Fruit fly (Drosophila melanogaster) whole organism, embryonic: ENCODE data around the gene Pink1.

Experiments
- ATbp ChIP-seq: fragments of 200-800 bp; sonication (Bioruptor generic); optimal IDR thresholded peaks from 2 replicates; lab custom pipeline; 2017; ENCODE audit warnings: missing biosample characterization, mild to moderate bottlenecking, missing genetic modification characterization, missing genetic modification reagents
- Asciz ChIP-seq: fragments of 200-800 bp; sonication (Bioruptor generic); optimal IDR thresholded peaks from 2 replicates; lab custom pipeline; 2017; ENCODE audit warnings: missing biosample characterization, mild to moderate bottlenecking, missing genetic modification characterization, missing genetic modification reagents
- Blimp-1 ChIP-seq: fragments of 200-800 bp; sonication (Bioruptor generic); optimal IDR thresholded peaks from 3 replicates; lab custom pipeline; 2018; ENCODE audit warnings: missing biosample characterization, missing genetic modification characterization, mild to moderate bottlenecking, moderate library complexity, missing genetic modification reagents
- CG10267 ChIP-seq: fragments of 200-800 bp; sonication (Bioruptor generic); optimal IDR thresholded peaks from 2 replicates; lab custom pipeline; 2018; ENCODE audit warnings: missing biosample characterization, mild to moderate bottlenecking, missing genetic modification characterization, moderate library complexity
- CG11504 ChIP-seq: fragments of 200-800 bp; sonication (Bioruptor generic); optimal IDR thresholded peaks from 3 replicates; lab custom pipeline; 2019; ENCODE audit warnings: missing biosample characterization, mild to moderate bottlenecking, missing genetic modification characterization, moderate library complexity
- CG11723 ChIP-seq: fragments of 200-800 bp; sonication (Bioruptor generic); optimal IDR thresholded peaks from 2 replicates; lab custom pipeline; 2017; ENCODE audit warnings: missing biosample characterization, mild to moderate bottlenecking, missing genetic modification characterization
- CG12659 ChIP-seq: fragments of 200-800 bp; sonication (Bioruptor generic); optimal IDR thresholded peaks from 3 replicates; lab custom pipeline; 2017; ENCODE audit warnings: mild to moderate bottlenecking, missing biosample characterization, missing genetic modification reagents, missing genetic modification characterization
- CG14667 ChIP-seq: fragments of 200-800 bp; sonication (Bioruptor generic); IDR thresholded peaks from 2 replicates; pipeline ENCODE4 v1.3.6; 2022; ENCODE audit warnings: missing biosample characterization, missing genetic modification characterization
- CG1603 ChIP-seq: fragments of 200-800 bp; sonication (Bioruptor generic); optimal IDR thresholded peaks from 2 replicates; lab custom pipeline; 2019; ENCODE audit warnings: missing biosample characterization, mild to moderate bottlenecking, missing genetic modification characterization, moderate library complexity
- CG16813 ChIP-seq: fragments of 200-800 bp; sonication (Bioruptor generic); IDR thresholded peaks from 3 replicates; pipeline ENCODE4 v1.3.6; 2022; ENCODE audit warnings: missing biosample characterization, missing genetic modification characterization; ENCODE audit not compliant: partially characterized antibody
- CG17385 ChIP-seq: fragments of 200-800 bp; sonication (Bioruptor generic); optimal IDR thresholded peaks from 3 replicates; lab custom pipeline; 2018; ENCODE audit warnings: missing biosample characterization, mild to moderate bottlenecking, missing genetic modification characterization
- CG18619 ChIP-seq: fragments of 200-800 bp; sonication (Bioruptor generic); optimal IDR thresholded peaks from 3 replicates; lab custom pipeline; 2017; ENCODE audit warnings: missing biosample characterization, mild to moderate bottlenecking, missing genetic modification characterization
- CG2120 ChIP-seq: fragments of 200-800 bp; sonication (Bioruptor generic); optimal IDR thresholded peaks from 3 replicates; lab custom pipeline; 2016; ENCODE audit warnings: missing biosample characterization, missing genetic modification characterization
- CG31365 ChIP-seq: fragments of 200-800 bp; sonication (Bioruptor generic); optimal IDR thresholded peaks from 2 replicates; lab custom pipeline; 2018; ENCODE audit warnings: missing biosample characterization, mild to moderate bottlenecking, missing genetic modification characterization
- CG34376 ChIP-seq: fragments of 200-800 bp; sonication (Bioruptor generic); optimal IDR thresholded peaks from 2 replicates; lab custom pipeline; 2018; ENCODE audit warnings: missing biosample characterization, mild to moderate bottlenecking, missing genetic modification characterization
- CG7839 ChIP-seq: fragments of 200-800 bp; sonication (Bioruptor generic); optimal IDR thresholded peaks from 3 replicates; lab custom pipeline; 2018; ENCODE audit warnings: missing biosample characterization, mild to moderate bottlenecking, missing genetic modification characterization, moderate library complexity
- CG9437 ChIP-seq: fragments of 200-800 bp; sonication (Bioruptor generic); optimal IDR thresholded peaks from 2 replicates; lab custom pipeline; 2018; ENCODE audit warnings: missing biosample characterization, mild to moderate bottlenecking, missing genetic modification characterization
- D ChIP-seq, 2 experiments: fragments of 200-800 bp in 1 of 2; fragments of >200 bp in 1 of 2; sonication (Bioruptor generic) in 1 of 2; optimal IDR thresholded peaks; 2 replicates in 1 of 2; 3 replicates in 1 of 2; lab custom pipeline; 2017; ENCODE audit warnings: mild to moderate bottlenecking in 1 of 2, missing biosample characterization in 1 of 2, missing genetic modification characterization in 1 of 2, missing genetic modification reagents in 1 of 2
- HHEX ChIP-seq: fragments of 200-800 bp; sonication (Bioruptor generic); optimal IDR thresholded peaks from 3 replicates; lab custom pipeline; 2017; ENCODE audit warnings: missing biosample characterization, mild to moderate bottlenecking, missing genetic modification characterization, missing genetic modification reagents
- Kr ChIP-seq: fragments of 200-800 bp; sonication (Bioruptor generic); optimal IDR thresholded peaks from 2 replicates; lab custom pipeline; 2017; ENCODE audit warnings: missing biosample characterization, mild to moderate bottlenecking, missing genetic modification characterization
- Meics ChIP-seq: fragments of 200-800 bp; sonication (Bioruptor generic); optimal IDR thresholded peaks from 2 replicates; lab custom pipeline; 2017; ENCODE audit warnings: missing biosample characterization, mild to moderate bottlenecking, missing genetic modification characterization
- Nf-YB ChIP-seq: fragments of 200-800 bp; sonication (Bioruptor generic); optimal IDR thresholded peaks from 3 replicates; lab custom pipeline; 2019; ENCODE audit warnings: missing biosample characterization, mild to moderate bottlenecking, missing genetic modification characterization, moderate library complexity
- Nf-YC ChIP-seq: fragments of 200-800 bp; optimal IDR thresholded peaks from 3 replicates; lab custom pipeline; 2019; ENCODE audit warnings: missing biosample characterization, mild to moderate bottlenecking, missing genetic modification characterization, moderate library complexity
- Pdp1 ChIP-seq, 2 experiments: fragments of 200-800 bp; sonication (Bioruptor generic); optimal IDR thresholded peaks; 3 replicates each; lab custom pipeline; 2016; ENCODE audit warnings: missing biosample characterization in 2 of 2, missing genetic modification characterization in 2 of 2, mild to moderate bottlenecking in 1 of 2, moderate library complexity in 1 of 2
- Taf1 ChIP-seq: fragments of 200-800 bp; sonication (Bioruptor generic); IDR thresholded peaks from 2 replicates; pipeline ENCODE4 v1.3.6; 2022; ENCODE audit warnings: missing biosample characterization, missing genetic modification characterization
- Usf ChIP-seq: fragments of 200-800 bp; sonication (Bioruptor generic); optimal IDR thresholded peaks from 2 replicates; lab custom pipeline; 2017; ENCODE audit warnings: missing genotype, missing biosample characterization, missing genetic modification characterization
- ash1 ChIP-seq: fragments of 200-800 bp; sonication (Bioruptor generic); optimal IDR thresholded peaks from 2 replicates; lab custom pipeline; 2018; ENCODE audit warnings: missing biosample characterization, mild to moderate bottlenecking, missing genetic modification characterization
- btn ChIP-seq: fragments of 200-800 bp; sonication (Bioruptor generic); optimal IDR thresholded peaks from 2 replicates; lab custom pipeline; 2016; ENCODE audit warnings: missing biosample characterization, missing genetic modification characterization
- ci ChIP-seq: fragments of 200-800 bp; sonication (Bioruptor generic); IDR thresholded peaks from 3 replicates; pipeline ENCODE4 v1.3.6; 2022; ENCODE audit warnings: missing biosample characterization, missing genetic modification characterization
- dimm ChIP-seq: fragments of 200-800 bp; sonication (Bioruptor generic); IDR thresholded peaks from 2 replicates; pipeline ENCODE4 v1.3.6; 2022; ENCODE audit warnings: missing biosample characterization, missing genetic modification characterization
- emc ChIP-seq: fragments of 200-800 bp; sonication (Bioruptor generic); optimal IDR thresholded peaks from 2 replicates; lab custom pipeline; 2016; ENCODE audit warnings: missing biosample characterization, missing genetic modification characterization
- exex ChIP-seq: fragments of 200-800 bp; sonication (Bioruptor generic); optimal IDR thresholded peaks from 4 replicates; lab custom pipeline; 2018; ENCODE audit warnings: missing biosample characterization, mild to moderate bottlenecking, missing genetic modification characterization, moderate library complexity
- fd96Cb ChIP-seq: fragments of 200-800 bp; sonication (Bioruptor generic); optimal IDR thresholded peaks from 2 replicates; lab custom pipeline; 2018; ENCODE audit warnings: missing biosample characterization, mild to moderate bottlenecking, missing genetic modification characterization, moderate library complexity
- grn ChIP-seq: fragments of 200-800 bp; sonication (Bioruptor generic); optimal IDR thresholded peaks from 3 replicates; lab custom pipeline; 2017; ENCODE audit warnings: missing biosample characterization, missing genetic modification characterization
- ind ChIP-seq: fragments of 200-800 bp; sonication (Bioruptor generic); optimal IDR thresholded peaks from 3 replicates; lab custom pipeline; 2016; ENCODE audit warnings: missing biosample characterization, missing genetic modification characterization
- kay ChIP-seq: fragments of 200-800 bp; sonication (Bioruptor generic); optimal IDR thresholded peaks from 2 replicates; lab custom pipeline; 2016; ENCODE audit warnings: missing biosample characterization, missing genetic modification characterization
- ken ChIP-seq: fragments of 200-800 bp; sonication (Bioruptor generic); IDR thresholded peaks from 3 replicates; pipeline ENCODE4 v1.3.6; 2022; ENCODE audit warnings: missing biosample characterization, missing genetic modification characterization
- phol ChIP-seq: fragments of 200-800 bp; sonication (Bioruptor generic); optimal IDR thresholded peaks from 3 replicates; lab custom pipeline; 2018; ENCODE audit warnings: missing biosample characterization, mild to moderate bottlenecking, missing genetic modification characterization, moderate library complexity
- prd ChIP-seq, 3 experiments: fragments of >200 bp in 2 of 3; fragments of 200-800 bp in 1 of 3; sonication (Bioruptor generic) in 1 of 3; optimal IDR thresholded peaks in 2 of 3; IDR thresholded peaks in 1 of 3; 2 replicates in 2 of 3; 3 replicates in 1 of 3; pipeline versions ENCODE4 v1.3.6 to Lab custom; 2017 to 2022; ENCODE audit warnings: missing biosample characterization in 1 of 3, missing genetic modification characterization in 1 of 3
- pzg ChIP-seq: fragments of 200-800 bp; sonication (Bioruptor generic); optimal IDR thresholded peaks from 3 replicates; lab custom pipeline; 2018; ENCODE audit warnings: missing biosample characterization, mild to moderate bottlenecking, missing genetic modification characterization, moderate library complexity
- repo ChIP-seq: fragments of 200-800 bp; sonication (Bioruptor generic); optimal IDR thresholded peaks from 2 replicates; lab custom pipeline; 2016; ENCODE audit warnings: missing biosample characterization, missing genetic modification characterization
- row ChIP-seq: fragments of 200-800 bp; sonication (Bioruptor generic); IDR thresholded peaks from 3 replicates; pipeline ENCODE4 v1.3.6; 2022; ENCODE audit warnings: missing biosample characterization, missing genetic modification characterization
- vvl ChIP-seq: fragments of 200-800 bp; sonication (Bioruptor generic); IDR thresholded peaks from 2 replicates; pipeline ENCODE4 v1.3.6; 2022; ENCODE audit warnings: missing biosample characterization, missing genetic modification characterization
- wdn ChIP-seq: fragments of 200-800 bp; sonication (Bioruptor generic); IDR thresholded peaks from 2 replicates; pipeline ENCODE4 v1.3.6; 2022; ENCODE audit warnings: missing biosample characterization, missing genetic modification characterization

Pink1 gene

dm6 chrX:6705059-6705802 is 21.6 kb downstream of the Pink1 start (continued):
- TF ChIP-seq CG14667 = no peak
- peak; percentile 15 for TF ChIP-seq CG18619 (GFP tag; lab: Kevin White, UChicago)
- no peak for TF ChIP-seq wdn
- TF ChIP-seq CG11504 (tag; lab: Kevin White, UChicago) = peak; percentile 40
- no peak for TF ChIP-seq CG31365 (tag; lab: Kevin White, UChicago)
- TF ChIP-seq CG12659 (GFP tag; lab: Kevin White, UChicago) = no peak
- no peak for TF ChIP-seq repo
- TF ChIP-seq ind (GFP tag; lab: Kevin White, UChicago) = peak; percentile 5
- no peak for TF ChIP-seq dimm (GFP tag; lab: Robert Waterston, UW)
- no peak for TF ChIP-seq Nf-YB (GFP tag; lab: Kevin White, UChicago)
- TF ChIP-seq CG9437 (GFP tag; lab: Kevin White, UChicago) = no peak
- no peak for TF ChIP-seq btn (GFP tag; lab: Kevin White, UChicago)
- peak; percentile 63 for TF ChIP-seq exex (tag; lab: Kevin White, UChicago)
- no peak for TF ChIP-seq Usf (GFP tag; lab: Kevin White, UChicago)
- TF ChIP-seq Kr = no peak
- no peak for TF ChIP-seq emc (GFP tag; lab: Kevin White, UChicago)
- no peak for TF ChIP-seq Taf1
- TF ChIP-seq Meics (GFP tag; lab: Kevin White, UChicago) = no peak
- no peak for TF ChIP-seq kay (GFP tag; lab: Kevin White, UChicago)
- no peak for TF ChIP-seq prd (optimal IDR thresholded peaks at IDR 0.05; lab: Kevin White, UChicago)
- peak; percentile 22; the same call in 1 of the 3 replicates for TF ChIP-seq prd (GFP tag; IDR thresholded peaks at IDR 0.05; lab: Robert Waterston, UW)
- peak; percentile 40; the same call in 1 of the 3 replicates for TF ChIP-seq ci (GFP tag; lab: Robert Waterston, UW)
- TF ChIP-seq CG17385 (GFP tag; lab: Kevin White, UChicago) = no peak
- no peak for TF ChIP-seq CG10267 (tag; lab: Kevin White, UChicago)
- no peak for TF ChIP-seq Blimp-1 (GFP tag; lab: Kevin White, UChicago)
- 0 out of 3 replicates have a peak, but pooled peaks have one; percentile 23 for TF ChIP-seq ken (GFP tag; lab: Robert Waterston, UW)
- TF ChIP-seq CG11723 (GFP tag; lab: Kevin White, UChicago) = no peak
- peak; percentile 7 for TF ChIP-seq fd96Cb (tag; lab: Kevin White, UChicago)
- peak; percentile 2 for TF ChIP-seq ATbp (GFP tag; lab: Kevin White, UChicago)
- TF ChIP-seq row (GFP tag; lab: Robert Waterston, UW) = peak; percentile 46; the same call in 2 of the 3 replicates
- no peak for TF ChIP-seq CG16813 (GFP tag; lab: Robert Waterston, UW)
- TF ChIP-seq CG34376 (GFP tag; lab: Kevin White, UChicago) = peak; percentile 45
- TF ChIP-seq CG1603 (tag; lab: Kevin White, UChicago) = peak; percentile 26
- no peak for TF ChIP-seq pzg (GFP tag; lab: Kevin White, UChicago)
- TF ChIP-seq Pdp1 (GFP tag; optimal IDR thresholded peaks at IDR 0.05; lab: Kevin White, UChicago) = peak in 1 of 2 experiments; percentile 46
- TF ChIP-seq ash1 (GFP tag; lab: Kevin White, UChicago) = no peak
- peak; percentile 8 for TF ChIP-seq Nf-YC
- TF ChIP-seq phol (tag; lab: Kevin White, UChicago) = peak; percentile 19
- peak; percentile 10; the same call in 1 of the 2 replicates for TF ChIP-seq vvl (GFP tag; lab: Robert Waterston, UW)
- TF ChIP-seq HHEX (GFP tag; lab: Kevin White, UChicago) = no peak
- peak; percentile 8 for TF ChIP-seq CG2120 (GFP tag; lab: Kevin White, UChicago)
- peak; percentile 52 for TF ChIP-seq grn (GFP tag; lab: Kevin White, UChicago)
- TF ChIP-seq D (optimal IDR thresholded peaks at IDR 0.05; lab: Kevin White, UChicago) = no peak
- TF ChIP-seq D (GFP tag; optimal IDR thresholded peaks at IDR 0.05; lab: Kevin White, UChicago) = peak; percentile 28
- no peak for TF ChIP-seq CG7839
- peak; percentile 1 for TF ChIP-seq Asciz
- TF ChIP-seq, all 482 proteins: peak for 56
